Fruit fly (Drosophila melanogaster) whole organism, embryonic: ENCODE data around the gene Rab39.

Source experiments
- CG10565 ChIP-seq: fragments of 200-800 bp; sonication (Bioruptor generic); optimal IDR thresholded peaks from 3 replicates; lab custom pipeline; 2016; ENCODE audit warnings: missing biosample characterization, mild to moderate bottlenecking, missing genetic modification characterization
- CG12299 ChIP-seq: fragments of 200-800 bp; sonication (Bioruptor generic); optimal IDR thresholded peaks from 2 replicates; lab custom pipeline; 2018; ENCODE audit warnings: missing biosample characterization, mild to moderate bottlenecking, missing genetic modification characterization
- Doc2 ChIP-seq: fragments of 200-800 bp; sonication (Bioruptor generic); IDR thresholded peaks from 2 replicates; pipeline ENCODE4 v1.3.6; 2022; ENCODE audit warnings: missing biosample characterization, missing genetic modification characterization

DNA sequence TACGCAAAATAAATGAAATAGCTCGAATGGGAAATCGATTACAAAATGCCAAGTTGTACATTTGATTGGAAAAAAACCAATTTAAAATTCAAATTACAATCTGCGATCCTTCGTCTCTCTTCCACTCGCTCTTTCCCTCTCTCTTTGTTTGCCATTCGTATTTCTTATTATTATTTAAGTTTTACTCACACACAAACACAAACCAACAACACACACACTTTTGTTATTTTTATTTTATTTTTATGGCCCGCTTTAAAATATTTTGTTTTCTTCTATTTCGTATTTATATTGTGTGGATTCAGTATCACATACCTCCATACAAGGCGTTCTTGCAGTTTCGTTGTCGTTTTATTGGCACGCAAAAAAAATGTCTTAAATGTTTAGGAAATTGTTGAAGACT, 38.6 kb upstream of the Rab39 start:
- TF ChIP-seq CG12299 (tag; lab: Kevin White, UChicago), result no peak
- TF ChIP-seq Doc2 (GFP tag; lab: Robert Waterston, UW), result no peak
- no peak for TF ChIP-seq CG10565 (GFP tag; lab: Kevin White, UChicago)
